Fruit fly (Drosophila melanogaster): Measurements from ENCODE around the gene Ugt307A1.

dm6 chr2L:7107890-7108289 lies 40.1 kb downstream of the Ugt307A1 start:
- no peak for TF ChIP-seq CG10565 (GFP tag; optimal IDR thresholded peaks at IDR 0.05)
- TF ChIP-seq CG31388 (GFP tag; optimal IDR thresholded peaks at IDR 0.05), result no peak
- TF ChIP-seq Drgx (GFP tag; IDR thresholded peaks at IDR 0.05), result no peak
- TF ChIP-seq CG8290 (GFP tag; optimal IDR thresholded peaks at IDR 0.05), result no peak
- TF ChIP-seq CG8290 (tag; optimal IDR thresholded peaks at IDR 0.05), result no peak
- TF ChIP-seq dan (GFP tag; IDR thresholded peaks at IDR 0.05), result no peak
- no peak for TF ChIP-seq CG14014 (GFP tag; IDR thresholded peaks at IDR 0.05)
- TF ChIP-seq lbe (GFP tag; optimal IDR thresholded peaks at IDR 0.05), result no peak
